Worm (Caenorhabditis elegans): Measurements from ENCODE around the gene slr-2.

Gene slr-2

ce11 chrV:18091216-18091615, 4.3 kb downstream of the slr-2 start:
- TF ChIP-seq ttx-3 (tag; optimal IDR thresholded peaks at IDR 0.05): no peak
- TF ChIP-seq eyg-1 (tag; optimal IDR thresholded peaks at IDR 0.05): no peak
- no peak for TF ChIP-seq ama-1 (optimal IDR thresholded peaks at IDR 0.05)
- no peak for TF ChIP-seq ceh-48 (tag; optimal IDR thresholded peaks at IDR 0.05)
- TF ChIP-seq syd-9 (tag; optimal IDR thresholded peaks at IDR 0.05): no peak
- no peak for TF ChIP-seq fkh-6 (tag; optimal IDR thresholded peaks at IDR 0.05)
- TF ChIP-seq elt-2 (tag; optimal IDR thresholded peaks at IDR 0.05): no peak
- no peak for TF ChIP-seq mec-3 (tag; optimal IDR thresholded peaks at IDR 0.05; ENCODE audit: borderline replicate concordance)

ce11 chrV:18093941-18094340, 7.0 kb downstream of the slr-2 start:
- TF ChIP-seq ceh-22 (tag; optimal IDR thresholded peaks at IDR 0.05) (no peak), elt-4 (tag; optimal IDR thresholded peaks at IDR 0.05) (no peak), dve-1 (tag; optimal IDR thresholded peaks at IDR 0.05) (no peak), C38D4.7 (GFP tag; optimal IDR thresholded peaks at IDR 0.05) (no peak), F13H6.1 (tag; optimal IDR thresholded peaks at IDR 0.05) (no peak), ceh-31 (tag; optimal IDR thresholded peaks at IDR 0.05) (no peak), dmd-4 (tag; optimal IDR thresholded peaks at IDR 0.05; ENCODE audit: borderline replicate concordance) (no peak), ref-2 (tag; optimal IDR thresholded peaks at IDR 0.05) (no peak), T23F11.4 (GFP tag; optimal IDR thresholded peaks at IDR 0.05) (no peak), nfya-1 (tag; optimal IDR thresholded peaks at IDR 0.05) (no peak), pros-1 (tag; optimal IDR thresholded peaks at IDR 0.05) (no peak), ceh-2 (tag; optimal IDR thresholded peaks at IDR 0.05) (no peak), tbx-7 (tag; optimal IDR thresholded peaks at IDR 0.05) (no peak), ceh-30 (tag; optimal IDR thresholded peaks at IDR 0.05) (no peak), ceh-19 (GFP tag; optimal IDR thresholded peaks at IDR 0.05) (no peak), hlh-13 (GFP tag; optimal IDR thresholded peaks at IDR 0.05) (no peak), ama-1 (optimal IDR thresholded peaks at IDR 0.05) (no peak)

- no peak for TF ChIP-seq ceh-48 (tag; optimal IDR thresholded peaks at IDR 0.05)
- no peak for TF ChIP-seq fkh-6 (tag; optimal IDR thresholded peaks at IDR 0.05)
- TF ChIP-seq unc-55 (GFP tag; optimal IDR thresholded peaks at IDR 0.05): no peak
- no peak for TF ChIP-seq elt-4 (tag; optimal IDR thresholded peaks at IDR 0.05)
- TF ChIP-seq syd-9 (tag; optimal IDR thresholded peaks at IDR 0.05): no peak
- no peak for TF ChIP-seq K02D7.2 (tag; optimal IDR thresholded peaks at IDR 0.05)
- TF ChIP-seq fax-1 (tag; optimal IDR thresholded peaks at IDR 0.05): no peak
- TF ChIP-seq ceh-22 (tag; optimal IDR thresholded peaks at IDR 0.05): no peak
- TF ChIP-seq T23F11.4 (GFP tag; optimal IDR thresholded peaks at IDR 0.05): no peak
- no peak for TF ChIP-seq ets-4 (tag; optimal IDR thresholded peaks at IDR 0.05)
- TF ChIP-seq K09A11.1 (tag; optimal IDR thresholded peaks at IDR 0.05; ENCODE audit: insufficient read depth): no peak
- TF ChIP-seq ceh-19 (GFP tag; optimal IDR thresholded peaks at IDR 0.05): no peak
- TF ChIP-seq ceh-18 (tag; optimal IDR thresholded peaks at IDR 0.05): no peak
- TF ChIP-seq gmeb-2 (tag; optimal IDR thresholded peaks at IDR 0.05): no peak
- TF ChIP-seq che-1 (tag; optimal IDR thresholded peaks at IDR 0.05): no peak
- TF ChIP-seq ceh-9 (tag; optimal IDR thresholded peaks at IDR 0.05): no peak
These were observed 11.5 kb downstream of the slr-2 start, which contains the start of gene par-4 for ce11 chrV:18098387-18098786. Gene par-4 (plus strand): TSS chrV:18098687.

ce11 chrV:18106055-18106454, 19.1 kb downstream of the slr-2 start:
- TF ChIP-seq ceh-22 (tag; optimal IDR thresholded peaks at IDR 0.05) (no peak), tbx-2 (tag; optimal IDR thresholded peaks at IDR 0.05) (no peak), sdc-2 (tag; optimal IDR thresholded peaks at IDR 0.05) (no peak), ceh-45 (GFP tag; IDR thresholded peaks at IDR 0.05) (no peak), lim-6 (tag; optimal IDR thresholded peaks at IDR 0.05) (no peak), sox-4 (tag; optimal IDR thresholded peaks at IDR 0.05) (no peak), dmd-4 (tag; optimal IDR thresholded peaks at IDR 0.05; ENCODE audit: borderline replicate concordance) (no peak), unc-42 (tag; optimal IDR thresholded peaks at IDR 0.05) (no peak)

Data from whole organism, late embryonic.